Worm (Caenorhabditis elegans) whole organism, L3 larva: ENCODE results near the gene B0554.1.

Source experiments
- R02D3.7 ChIP-seq: fragments of 150-350 bp; optimal IDR thresholded peaks from 2 replicates; lab custom pipeline; 2014; ENCODE audit warnings: missing biosample characterization, missing genetic modification characterization
- ZK546.5 ChIP-seq: sonication (generic microtip); optimal IDR thresholded peaks from 2 replicates; lab custom pipeline; 2017; ENCODE audit warnings: missing biosample characterization, missing genetic modification characterization
- ama-1 ChIP-seq: fragments of 150-350 bp; optimal IDR thresholded peaks from 2 replicates; lab custom pipeline; 2018
- ceh-16 ChIP-seq: sonication (generic microtip); optimal IDR thresholded peaks from 2 replicates; lab custom pipeline; 2017; ENCODE audit warnings: missing biosample characterization, missing genetic modification characterization
- ceh-28 ChIP-seq: fragments of 150-350 bp; optimal IDR thresholded peaks from 2 replicates; lab custom pipeline; 2014; ENCODE audit warnings: missing biosample characterization, missing genetic modification reagents, missing genetic modification characterization
- ceh-9 ChIP-seq: sonication (generic microtip); optimal IDR thresholded peaks from 2 replicates; lab custom pipeline; 2018; ENCODE audit warnings: missing biosample characterization, missing genetic modification characterization
- daf-12 ChIP-seq: fragments of 150-350 bp; optimal IDR thresholded peaks from 2 replicates; lab custom pipeline; 2014; ENCODE audit warnings: missing biosample characterization, missing genetic modification reagents, missing genetic modification characterization
- egl-27 ChIP-seq: sonication (generic microtip); optimal IDR thresholded peaks from 4 replicates; lab custom pipeline; 2017; ENCODE audit warnings: missing biosample characterization, missing genetic modification reagents, missing genetic modification characterization
- egl-5 ChIP-seq: fragments of 150-350 bp; optimal IDR thresholded peaks from 2 replicates; lab custom pipeline; 2017; ENCODE audit warnings: missing biosample characterization, missing genetic modification reagents, missing genetic modification characterization, inconsistent platforms
- elt-1 ChIP-seq: fragments of 150-350 bp; optimal IDR thresholded peaks from 2 replicates; lab custom pipeline; 2014; ENCODE audit warnings: missing biosample characterization, missing genetic modification characterization
- elt-3 ChIP-seq, 3 experiments: fragments of 150-350 bp in 1 of 3; sonication (generic microtip) in 2 of 3; optimal IDR thresholded peaks; 2 replicates in 2 of 3; 4 replicates in 1 of 3; lab custom pipeline; 2014 to 2017; ENCODE audit warnings: missing biosample characterization in 3 of 3, missing genetic modification characterization in 3 of 3
- eor-1 ChIP-seq, 2 experiments: fragments of 150-350 bp; optimal IDR thresholded peaks; 2 replicates each; lab custom pipeline; 2014 to 2018; ENCODE audit warnings: missing biosample characterization in 2 of 2, missing genetic modification characterization in 2 of 2
- fkh-10 ChIP-seq: sonication (generic microtip); optimal IDR thresholded peaks from 2 replicates; lab custom pipeline; 2017; ENCODE audit warnings: missing biosample characterization, missing genetic modification reagents, missing genetic modification characterization
- fkh-2 ChIP-seq: fragments of 150-350 bp; optimal IDR thresholded peaks from 2 replicates; lab custom pipeline; 2014; ENCODE audit warnings: missing biosample characterization, missing genetic modification reagents, missing genetic modification characterization
- fos-1 ChIP-seq: fragments of 150-350 bp; optimal IDR thresholded peaks from 2 replicates; lab custom pipeline; 2014; ENCODE audit warnings: missing biosample characterization, missing genetic modification characterization
- hmg-11 ChIP-seq: sonication (generic microtip); optimal IDR thresholded peaks from 2 replicates; lab custom pipeline; 2016; ENCODE audit warnings: missing genetic modification characterization, missing compliant biosample characterization
- jun-1 ChIP-seq: fragments of 150-350 bp; optimal IDR thresholded peaks from 2 replicates; lab custom pipeline; 2014; ENCODE audit warnings: missing biosample characterization, missing genetic modification reagents, missing genetic modification characterization
- lin-39 ChIP-seq: fragments of 150-350 bp; optimal IDR thresholded peaks from 2 replicates; lab custom pipeline; 2018; ENCODE audit warnings: missing biosample characterization, missing genetic modification reagents, missing genetic modification characterization
- lsy-12 ChIP-seq: sonication (generic microtip); optimal IDR thresholded peaks from 2 replicates; lab custom pipeline; 2016; ENCODE audit warnings: mild to moderate bottlenecking, missing genetic modification characterization, missing compliant biosample characterization
- mdl-1 ChIP-seq: fragments of 150-350 bp; optimal IDR thresholded peaks from 2 replicates; lab custom pipeline; 2014; ENCODE audit warnings: missing biosample characterization, missing genetic modification characterization
- mml-1 ChIP-seq: fragments of 150-350 bp; sonication (generic microtip); optimal IDR thresholded peaks from 3 replicates; lab custom pipeline; 2014; ENCODE audit warnings: missing biosample characterization, missing genetic modification characterization
- nhr-11 ChIP-seq: fragments of 150-350 bp; optimal IDR thresholded peaks from 2 replicates; lab custom pipeline; 2014; ENCODE audit warnings: missing biosample characterization, missing genetic modification characterization
- nhr-23 ChIP-seq: fragments of 150-350 bp; optimal IDR thresholded peaks from 2 replicates; lab custom pipeline; 2014; ENCODE audit warnings: missing biosample characterization, missing genetic modification reagents, missing genetic modification characterization
- nhr-237 ChIP-seq: fragments of 150-350 bp; optimal IDR thresholded peaks from 2 replicates; lab custom pipeline; 2014; ENCODE audit warnings: missing biosample characterization, missing genetic modification characterization
- nhr-25 ChIP-seq: sonication (generic microtip); optimal IDR thresholded peaks from 2 replicates; lab custom pipeline; 2017; ENCODE audit warnings: missing biosample characterization, missing genetic modification characterization
- nhr-43 ChIP-seq: sonication (generic microtip); optimal IDR thresholded peaks from 2 replicates; lab custom pipeline; 2016; ENCODE audit warnings: mild to moderate bottlenecking, missing genetic modification characterization, missing compliant biosample characterization; ENCODE audit not compliant: poor library complexity, severe bottlenecking
- nhr-67 ChIP-seq: fragments of 150-350 bp; optimal IDR thresholded peaks from 2 replicates; lab custom pipeline; 2014; ENCODE audit warnings: missing biosample characterization, missing genetic modification characterization
- nhr-76 ChIP-seq: fragments of 150-350 bp; sonication (generic microtip); optimal IDR thresholded peaks from 5 replicates; lab custom pipeline; 2014; ENCODE audit warnings: missing biosample characterization, missing genetic modification characterization
- pqm-1 ChIP-seq: fragments of 150-350 bp; optimal IDR thresholded peaks from 2 replicates; lab custom pipeline; 2017; ENCODE audit warnings: missing biosample characterization, missing genetic modification characterization, inconsistent platforms
- skn-1 ChIP-seq: fragments of 150-350 bp; optimal IDR thresholded peaks from 2 replicates; lab custom pipeline; 2014; ENCODE audit warnings: missing biosample characterization, missing genetic modification characterization
- tbx-2 ChIP-seq: sonication (generic microtip); optimal IDR thresholded peaks from 2 replicates; lab custom pipeline; 2016; ENCODE audit warnings: mild to moderate bottlenecking, missing genetic modification characterization, missing compliant biosample characterization
- unc-39 ChIP-seq: sonication (generic microtip); optimal IDR thresholded peaks from 4 replicates; lab custom pipeline; 2017; ENCODE audit warnings: missing biosample characterization, missing genetic modification characterization
- ztf-11 ChIP-seq: fragments of 150-350 bp; optimal IDR thresholded peaks from 2 replicates; lab custom pipeline; 2014; ENCODE audit warnings: missing biosample characterization, missing genetic modification characterization
- ztf-4 ChIP-seq: fragments of 150-350 bp; optimal IDR thresholded peaks from 2 replicates; lab custom pipeline; 2014; ENCODE audit warnings: missing biosample characterization, missing genetic modification characterization

The B0554.1 gene

DNA sequence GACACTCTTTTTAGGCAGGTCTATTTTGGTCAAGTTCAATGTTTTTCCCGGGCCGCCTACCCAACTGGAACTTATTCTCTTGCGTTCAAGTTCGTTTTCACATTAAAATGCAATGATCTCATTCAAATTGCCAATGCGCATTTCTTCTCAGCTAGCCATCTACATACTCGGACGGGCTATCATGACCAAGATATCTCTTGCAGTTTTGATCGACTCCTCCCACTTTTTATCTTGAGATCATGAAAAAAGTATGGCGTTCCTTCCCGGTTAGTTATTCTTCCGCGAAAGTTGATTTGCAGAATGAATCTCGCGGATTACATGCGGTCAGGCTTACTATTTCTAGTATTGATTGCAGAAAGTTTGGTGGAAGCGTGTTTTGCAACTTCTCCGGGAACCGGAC, 4.3 kb upstream of the B0554.1 start, which contains the start of gene B0554.2:
B0554.2 (plus strand) TSS at position 301 of the 400 bp plus-strand sequence.
- TF ChIP-seq ceh-28 (no peak), nhr-76 (tag; lab: Kevin White, UChicago) (no peak), nhr-67 (tag; lab: Kevin White, UChicago) (no peak), eor-1 (tag; optimal IDR thresholded peaks at IDR 0.05; lab: Kevin White, UChicago) (no peak), hmg-11 (tag; lab: Kevin White, UChicago) (no peak), nhr-25 (tag; lab: Kevin White, UChicago) (no peak), ceh-9 (tag; lab: Kevin White, UChicago) (no peak), mml-1 (no peak), ztf-11 (no peak), fos-1 (tag; lab: Kevin White, UChicago) (no peak)

DNA sequence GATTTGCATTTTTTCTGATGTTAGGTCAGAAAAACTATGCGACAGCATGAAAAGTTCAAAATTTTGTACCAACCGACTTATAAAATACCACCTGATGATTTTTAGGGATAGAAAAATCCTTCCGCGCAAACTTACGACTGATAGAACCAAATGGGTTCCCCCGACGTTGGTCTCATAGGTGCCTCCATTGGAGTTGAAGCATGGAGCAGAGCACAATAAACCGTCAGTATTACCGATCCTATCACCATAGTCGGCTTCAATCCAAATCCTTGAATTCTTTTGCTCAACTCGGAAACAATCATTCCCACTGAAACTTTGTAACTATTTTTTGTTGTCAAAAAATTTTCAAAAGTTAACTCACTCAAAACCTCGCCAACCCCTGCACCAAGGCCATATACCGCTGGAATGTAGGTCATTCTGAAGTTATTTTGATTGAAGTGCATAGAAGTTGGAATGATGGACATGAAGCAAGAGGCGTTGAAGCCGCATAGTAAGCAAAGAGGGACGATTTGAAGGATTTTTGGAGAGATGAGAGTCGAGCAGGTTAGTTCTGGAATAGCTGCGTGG, 1.1 kb downstream of the B0554.1 start:
- no peak for TF ChIP-seq ama-1 (lab: Kevin White, UChicago)
- no peak for TF ChIP-seq hmg-11 (tag; lab: Kevin White, UChicago)
- TF ChIP-seq nhr-23 (tag; lab: Kevin White, UChicago), result no peak
- no peak for TF ChIP-seq daf-12 (tag; lab: Kevin White, UChicago)
- no peak for TF ChIP-seq lin-39 (tag; lab: Kevin White, UChicago)
- no peak for TF ChIP-seq nhr-76 (tag; lab: Kevin White, UChicago)
- no peak for TF ChIP-seq nhr-43 (tag; lab: Kevin White, UChicago)
- no peak for TF ChIP-seq ztf-11
- no peak for TF ChIP-seq nhr-11
- no peak for TF ChIP-seq ztf-4 (tag; lab: Kevin White, UChicago)
- TF ChIP-seq ZK546.5 (tag; lab: Kevin White, UChicago), result no peak
- no peak for TF ChIP-seq egl-27
- no peak for TF ChIP-seq jun-1 (tag; lab: Kevin White, UChicago)
- no peak for TF ChIP-seq elt-1 (tag; lab: Kevin White, UChicago)

DNA sequence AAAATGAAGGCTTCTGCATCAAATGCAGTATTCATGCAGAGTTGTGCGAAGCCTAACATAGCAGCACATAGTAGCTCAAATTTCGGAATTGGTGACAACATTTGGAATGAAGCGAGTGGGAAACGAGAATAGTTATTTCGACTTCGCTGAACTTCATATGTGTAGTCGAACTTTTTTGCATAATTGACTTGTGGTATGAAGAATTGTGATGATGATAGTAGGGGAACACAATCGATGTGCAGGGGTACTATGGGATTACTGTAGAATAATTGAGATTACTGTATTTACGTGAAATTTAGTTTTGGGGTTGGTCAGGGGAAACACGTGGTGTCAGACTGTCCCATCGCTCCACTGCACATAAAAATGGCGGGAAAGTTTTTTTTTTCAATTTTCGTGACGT, 2.7 kb downstream of the B0554.1 start, which contains the start of gene B0554.7:
B0554.7 (minus strand) TSS at position 101 of the 400 bp plus-strand sequence.
- TF ChIP-seq lsy-12 (no peak), unc-39 (tag; lab: Kevin White, UChicago) (no peak), fkh-2 (tag; lab: Kevin White, UChicago) (no peak), pqm-1 (tag; lab: Kevin White, UChicago) (no peak), mml-1 (no peak), nhr-43 (tag; lab: Kevin White, UChicago) (no peak), skn-1 (tag; lab: Kevin White, UChicago) (no peak), elt-1 (tag; lab: Kevin White, UChicago) (no peak), nhr-23 (tag; lab: Kevin White, UChicago) (no peak), lin-39 (tag; lab: Kevin White, UChicago) (no peak), ztf-11 (no peak)

DNA sequence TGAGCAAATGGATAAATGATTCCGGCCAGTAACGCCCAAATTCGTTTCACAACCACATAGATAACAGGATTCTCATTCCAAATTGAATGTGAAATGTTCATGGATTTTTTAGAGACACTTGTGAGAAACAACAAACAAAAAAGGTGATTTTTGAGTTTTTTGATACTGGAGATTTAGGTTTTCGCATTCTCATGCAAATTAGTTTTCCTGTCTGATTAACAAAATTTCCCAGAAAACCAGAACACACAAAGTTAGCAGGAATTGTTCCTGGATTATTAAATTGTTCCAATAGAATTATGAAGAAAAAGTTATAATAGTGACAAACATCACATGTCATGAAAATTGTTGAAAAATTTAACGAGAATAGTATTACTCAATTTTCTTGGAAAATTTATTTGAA, 5.0 kb downstream of the B0554.1 start, which contains the start of gene srh-33:
srh-33 (minus strand) TSS at position 101 of the 400 bp plus-strand sequence.
- TF ChIP-seq nhr-237 (tag; lab: Kevin White, UChicago) (no peak), pqm-1 (tag; lab: Kevin White, UChicago) (no peak), daf-12 (tag; lab: Kevin White, UChicago) (no peak), fkh-10 (GFP tag; lab: Kevin White, UChicago) (no peak), eor-1 (tag; optimal IDR thresholded peaks at IDR 0.05; lab: Kevin White, UChicago) (no peak), nhr-25 (tag; lab: Kevin White, UChicago) (no peak), ztf-4 (tag; lab: Kevin White, UChicago) (no peak), tbx-2 (no peak), ZK546.5 (tag; lab: Kevin White, UChicago) (no peak), mml-1 (no peak)
- TF ChIP-seq, all 47 proteins: peak for 0

DNA sequence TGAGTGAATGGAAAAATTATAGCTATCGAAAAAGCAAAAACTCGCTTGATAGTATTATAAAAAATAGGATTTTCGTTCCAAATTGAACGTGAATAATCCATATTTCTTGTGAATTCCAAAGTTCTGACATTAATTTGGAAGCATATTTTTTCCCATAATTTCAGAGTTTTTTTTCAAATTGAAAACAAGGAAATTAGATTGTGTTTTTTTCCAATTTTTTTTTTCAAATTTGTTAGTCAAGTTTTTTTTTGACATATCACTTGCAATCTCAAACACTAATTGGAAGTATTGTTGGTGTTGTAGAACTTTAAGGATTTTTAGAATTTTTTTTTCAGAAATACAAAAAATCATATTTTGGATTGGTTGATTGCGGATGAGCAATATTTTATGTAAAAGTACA, 8.4 kb downstream of the B0554.1 start, which contains the start of gene srh-34:
srh-34 (minus strand) TSS at position 101 of the 400 bp plus-strand sequence.
- TF ChIP-seq nhr-23 (tag; lab: Kevin White, UChicago), result no peak
- TF ChIP-seq ztf-4 (tag; lab: Kevin White, UChicago), result no peak
- TF ChIP-seq ZK546.5 (tag; lab: Kevin White, UChicago), result no peak
- no peak for TF ChIP-seq fos-1 (tag; lab: Kevin White, UChicago)
- TF ChIP-seq ceh-16, result no peak
- no peak for TF ChIP-seq pqm-1 (tag; lab: Kevin White, UChicago)
- no peak for TF ChIP-seq R02D3.7 (tag; lab: Kevin White, UChicago)
- no peak for TF ChIP-seq eor-1 (tag; optimal IDR thresholded peaks at IDR 0.05; lab: Kevin White, UChicago)
- TF ChIP-seq elt-3 (tag; optimal IDR thresholded peaks at IDR 0.05; lab: Kevin White, UChicago), result no peak
- TF ChIP-seq nhr-67 (tag; lab: Kevin White, UChicago), result no peak
- TF ChIP-seq lin-39 (tag; lab: Kevin White, UChicago), result no peak
- TF ChIP-seq mdl-1 (tag; lab: Kevin White, UChicago), result no peak
- no peak for TF ChIP-seq egl-5 (tag; lab: Kevin White, UChicago)
